Worm (Caenorhabditis elegans) whole organism, midembryonic: ENCODE results near the gene C49H3.3.
A peak's percentile ranks its signal among the peaks of the same experiment; 100 is the strongest.

Source experiments
- T22C8.4 ChIP-seq: fragments of 200-800 bp; sonication (Bioruptor generic); IDR thresholded peaks from 2 replicates; pipeline ENCODE4 v1.3.6; 2022; ENCODE audit warnings: missing genetic modification characterization, missing compliant biosample characterization
- cog-1 ChIP-seq: sonication (generic microtip); optimal IDR thresholded peaks from 2 replicates; lab custom pipeline; 2016; ENCODE audit warnings: missing genetic modification characterization, missing compliant biosample characterization
- flt-1 ChIP-seq: fragments of 200-800 bp; sonication (Bioruptor generic); IDR thresholded peaks from 2 replicates; pipeline ENCODE4 v1.3.6; 2022; ENCODE audit warnings: missing genetic modification characterization, missing compliant biosample characterization
- klf-2 ChIP-seq: fragments of 200-800 bp; sonication (Bioruptor generic); conservative IDR thresholded peaks from 2 replicates; pipeline ENCODE4 v1.3.6; 2022; ENCODE audit warnings: missing genetic modification reagents, missing genetic modification characterization, missing compliant biosample characterization
- med-1 ChIP-seq: sonication (generic microtip); optimal IDR thresholded peaks from 2 replicates; lab custom pipeline; 2017; ENCODE audit warnings: missing genetic modification characterization, mild to moderate bottlenecking, missing compliant biosample characterization, antibody characterized with exemption, missing genetic modification reagents; ENCODE audit not compliant: insufficient read depth
- ref-1 ChIP-seq: fragments of 200-800 bp; sonication (Bioruptor generic); conservative IDR thresholded peaks from 2 replicates; pipeline ENCODE4 v1.3.6; 2022; ENCODE audit warnings: missing genetic modification reagents, missing genetic modification characterization, missing compliant biosample characterization
- tab-1 ChIP-seq: fragments of 200-800 bp; sonication (Bioruptor generic); IDR thresholded peaks from 2 replicates; pipeline ENCODE4 v1.3.6; 2022; ENCODE audit warnings: missing genetic modification characterization, missing compliant biosample characterization
- ztf-23 ChIP-seq: fragments of 200-800 bp; sonication (Bioruptor generic); IDR thresholded peaks from 2 replicates; pipeline ENCODE4 v1.3.6; 2022; ENCODE audit warnings: missing genetic modification reagents, missing genetic modification characterization, missing compliant biosample characterization
- ztf-29 ChIP-seq: fragments of 200-800 bp; sonication (Bioruptor generic); IDR thresholded peaks from 2 replicates; pipeline ENCODE4 v1.3.6; 2022; ENCODE audit warnings: missing genetic modification reagents, missing genetic modification characterization, missing compliant biosample characterization

DNA sequence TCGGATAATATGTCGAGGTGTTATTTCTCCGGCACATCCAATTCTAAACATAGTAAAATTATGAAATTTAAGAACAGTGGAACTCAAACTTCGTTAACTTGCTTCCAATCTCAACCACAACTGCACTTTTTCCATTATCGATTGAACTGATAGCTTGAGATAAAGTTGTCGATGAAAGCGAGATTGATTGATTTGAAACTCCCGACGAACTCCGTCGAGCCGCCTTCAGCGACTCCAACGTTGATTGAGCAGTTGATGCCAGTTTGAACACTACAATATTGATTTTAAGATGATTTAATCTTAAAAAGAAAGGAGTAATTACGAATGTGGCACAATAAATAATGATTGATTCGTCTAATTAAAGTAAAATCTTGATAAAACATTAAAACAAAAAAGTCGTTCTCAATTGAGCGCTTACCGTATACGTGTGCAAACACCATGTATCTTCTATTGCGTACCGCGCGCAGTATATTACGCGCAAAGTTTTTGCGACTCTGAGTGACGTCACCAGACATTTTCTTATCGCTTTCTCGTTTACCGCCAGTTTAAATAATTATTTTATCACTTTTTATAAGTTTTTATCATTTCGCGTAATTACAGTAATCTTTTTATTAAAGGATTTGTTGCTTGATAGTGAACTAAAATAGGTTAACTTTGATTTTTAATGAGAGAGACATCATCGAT is 21.8 kb upstream of the C49H3.3 start, which contains the start of gene arp-11:
- TF ChIP-seq klf-2 (GFP tag; lab: Robert Waterston, UW) (no peak), ztf-29 (no peak), T22C8.4 (GFP tag; lab: Robert Waterston, UW) (no peak), ztf-23 (GFP tag; lab: Robert Waterston, UW) (no peak), tab-1 (GFP tag; lab: Robert Waterston, UW) (no peak), ref-1 (GFP tag; lab: Robert Waterston, UW) (no peak), flt-1 (GFP tag; lab: Robert Waterston, UW) (no peak), cog-1 (tag; lab: Kevin White, UChicago) (peak; percentile 13), med-1 (GFP tag; lab: Kevin White, UChicago) (no peak)
